Worm (Caenorhabditis elegans): Measurements from ENCODE around the gene nrx-1.
A peak's percentile ranks its signal among the peaks of the same experiment; 100 is the strongest.

Gene nrx-1

DNA sequence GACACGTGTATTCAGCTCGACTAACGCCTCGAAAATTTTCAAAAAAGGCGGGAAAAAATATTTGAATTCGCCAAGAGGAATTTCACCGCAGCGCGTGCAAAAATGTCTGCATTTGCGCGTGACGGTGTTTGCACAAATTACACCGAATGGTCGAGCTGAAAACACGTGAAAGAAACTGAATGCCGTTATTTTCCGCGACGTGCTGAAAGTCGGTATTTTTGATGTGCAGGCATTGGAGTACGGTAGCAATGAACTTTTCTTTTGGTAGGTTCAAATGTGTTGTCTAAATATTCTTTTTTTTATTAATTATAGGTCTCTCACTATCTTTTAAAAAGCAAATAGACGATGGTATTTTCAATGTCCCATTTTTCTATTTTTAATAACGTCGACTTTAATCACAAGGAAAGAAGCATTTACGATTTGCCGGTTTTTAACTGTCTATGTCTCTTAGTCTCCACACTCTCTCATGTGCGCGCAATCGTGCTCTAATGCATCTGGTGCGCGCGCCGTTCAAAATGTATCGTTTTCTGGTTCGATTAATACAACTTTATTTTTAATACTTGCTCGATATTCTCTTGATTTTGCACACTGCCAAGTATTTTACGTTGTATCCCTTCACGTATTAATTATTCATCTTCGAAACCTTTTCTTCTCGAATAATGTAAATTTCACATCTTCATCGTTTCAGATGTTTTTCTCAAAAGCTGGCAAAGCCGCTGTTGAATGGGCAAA lies 11.2 kb upstream of the nrx-1 start, which contains the start of the genes C29A12.1 and lig-1 (continued):
- TF ChIP-seq mdl-1 (tag; optimal IDR thresholded peaks at IDR 0.05) = no peak
- TF ChIP-seq rbr-2 (tag; optimal IDR thresholded peaks at IDR 0.05) = no peak
- no peak for TF ChIP-seq nhr-41 (GFP tag; IDR thresholded peaks at IDR 0.05)
- TF ChIP-seq gei-8 (GFP tag; optimal IDR thresholded peaks at IDR 0.05) = no peak
- no peak for TF ChIP-seq nhr-102 (tag; optimal IDR thresholded peaks at IDR 0.05)
- no peak for TF ChIP-seq ceh-32 (tag; optimal IDR thresholded peaks at IDR 0.05; ENCODE audit: poor library complexity)
- TF ChIP-seq jun-1 (tag; optimal IDR thresholded peaks at IDR 0.05) = no peak
- TF ChIP-seq ZK337.2 (GFP tag; IDR thresholded peaks at IDR 0.05) = no peak
- no peak for TF ChIP-seq unc-39 (tag; optimal IDR thresholded peaks at IDR 0.05)

ce11 chrV:10814333-10814732 lies 10.5 kb upstream of the nrx-1 start:
- peak in 1 of 2 experiments; percentile 91 for TF ChIP-seq unc-62 (GFP tag; optimal IDR thresholded peaks at IDR 0.05 in 1 of 2)
- no peak for TF ChIP-seq unc-62 (tag; optimal IDR thresholded peaks at IDR 0.05)
- no peak for TF ChIP-seq nhr-42 (GFP tag; IDR thresholded peaks at IDR 0.05)
- no peak for TF ChIP-seq dmd-9 (GFP tag; IDR thresholded peaks at IDR 0.05)
- TF ChIP-seq spr-3 (GFP tag; optimal IDR thresholded peaks at IDR 0.05) = no peak
- no peak for TF ChIP-seq nhr-11 (tag; optimal IDR thresholded peaks at IDR 0.05)

DNA sequence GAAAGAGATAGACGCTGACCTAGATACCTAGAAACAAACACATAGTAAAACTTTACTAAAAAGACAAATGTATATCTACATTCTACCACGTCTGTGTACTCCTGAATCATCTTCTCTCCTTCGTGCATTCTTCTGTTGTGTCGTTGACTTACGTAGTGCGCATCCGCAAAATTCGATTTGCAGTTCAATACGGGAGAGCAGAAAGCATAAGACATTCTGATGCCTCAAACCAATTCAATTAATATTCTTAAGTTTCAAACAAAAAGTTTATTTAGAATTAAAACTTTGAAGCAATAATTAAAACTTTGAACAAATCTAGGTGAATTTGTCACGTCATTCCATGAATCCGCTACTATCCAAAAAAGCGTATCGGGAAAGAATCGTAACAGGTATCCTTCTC lies 8.0 kb upstream of the nrx-1 start:
- TF ChIP-seq F49E8.2 (tag; optimal IDR thresholded peaks at IDR 0.05; ENCODE audit: borderline replicate concordance) = no peak
- no peak for TF ChIP-seq ZK546.5 (tag; optimal IDR thresholded peaks at IDR 0.05)
- TF ChIP-seq cey-2 (tag; optimal IDR thresholded peaks at IDR 0.05; ENCODE audit: borderline replicate concordance, insufficient read depth) = no peak
- no peak for TF ChIP-seq aly-2 (tag; optimal IDR thresholded peaks at IDR 0.05)
- no peak for TF ChIP-seq tag-97 (GFP tag; IDR thresholded peaks at IDR 0.05)
- no peak for TF ChIP-seq lir-3 (tag; optimal IDR thresholded peaks at IDR 0.05)
- TF ChIP-seq zip-11 (GFP tag; IDR thresholded peaks at IDR 0.05) = no peak
- TF ChIP-seq nhr-10 (tag; optimal IDR thresholded peaks at IDR 0.05) = no peak
- peak; percentile 71 for TF ChIP-seq ces-1 (GFP tag; optimal IDR thresholded peaks at IDR 0.05)
- TF ChIP-seq zip-2 (tag; optimal IDR thresholded peaks at IDR 0.05) = no peak
- TF ChIP-seq tra-1 (GFP tag; IDR thresholded peaks at IDR 0.05) = no peak
- 0 out of 2 replicates have a peak, but pooled peaks have one; percentile 25 for TF ChIP-seq ctbp-1 (GFP tag; IDR thresholded peaks at IDR 0.05)
- TF ChIP-seq dmd-6 (GFP tag; IDR thresholded peaks at IDR 0.05) = no peak

ce11 chrV:10818498-10818897 lies 6.3 kb upstream of the nrx-1 start:
- TF ChIP-seq mes-2 (tag; optimal IDR thresholded peaks at IDR 0.05; ENCODE audit: poor library complexity, severe bottlenecking) (no peak), ces-1 (GFP tag; optimal IDR thresholded peaks at IDR 0.05) (peak; percentile 48), ZK337.2 (GFP tag; IDR thresholded peaks at IDR 0.05) (no peak)

DNA sequence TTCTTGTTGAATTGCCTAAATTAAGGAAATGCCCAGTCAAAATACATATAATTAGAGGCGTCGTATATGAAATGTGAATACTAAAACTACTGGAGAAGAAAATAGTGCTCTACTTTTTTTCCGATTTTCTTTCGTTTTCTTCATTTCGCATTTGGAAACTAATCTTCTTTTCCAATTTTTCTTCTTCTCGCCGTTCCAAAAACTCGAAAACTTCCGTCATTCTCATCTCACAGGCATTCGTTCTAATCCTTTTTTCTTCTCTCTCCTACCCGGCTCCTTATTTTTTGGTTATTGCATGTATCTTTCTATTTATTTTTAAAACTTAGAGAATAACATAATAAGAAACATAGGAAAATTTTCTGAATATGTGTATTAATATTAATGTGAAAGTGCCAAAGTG lies 8.1 kb downstream of the nrx-1 start:
- no peak for TF ChIP-seq ztf-11 (tag; optimal IDR thresholded peaks at IDR 0.05)
- TF ChIP-seq dmd-8 (GFP tag; IDR thresholded peaks at IDR 0.05) = no peak
- no peak for TF ChIP-seq hmg-1.1 (GFP tag; IDR thresholded peaks at IDR 0.05)
- TF ChIP-seq nhr-48 (tag; optimal IDR thresholded peaks at IDR 0.05) = no peak
- TF ChIP-seq ztf-7 (tag; optimal IDR thresholded peaks at IDR 0.05) = no peak

Measured in whole organism, L4 larva.